Worm (Caenorhabditis elegans) whole organism, young adult: Measurements from ENCODE around the gene pigx-1.

Source experiments
- F55B11.4 ChIP-seq: sonication (generic microtip); optimal IDR thresholded peaks from 2 replicates; lab custom pipeline; 2016; ENCODE audit warnings: missing compliant biosample characterization, missing genetic modification characterization, borderline replicate concordance; ENCODE audit not compliant: insufficient read depth
- atf-7 ChIP-seq: sonication (generic microtip); optimal IDR thresholded peaks from 2 replicates; lab custom pipeline; 2017; ENCODE audit warnings: mild to moderate bottlenecking, missing genetic modification characterization, missing compliant biosample characterization
- ceh-27 ChIP-seq: fragments of 200-800 bp; sonication (Bioruptor generic); optimal IDR thresholded peaks from 2 replicates; lab custom pipeline; 2018; ENCODE audit warnings: mild to moderate bottlenecking, missing genetic modification characterization, moderate library complexity, missing compliant biosample characterization
- ceh-79 ChIP-seq: sonication (generic microtip); optimal IDR thresholded peaks from 2 replicates; lab custom pipeline; 2017; ENCODE audit warnings: mild to moderate bottlenecking, missing genetic modification characterization, missing compliant biosample characterization
- efl-1 ChIP-seq: fragments of 150-350 bp; optimal IDR thresholded peaks from 2 replicates; lab custom pipeline; 2014; ENCODE audit warnings: missing biosample characterization, missing genetic modification reagents, missing genetic modification characterization
- lsy-27 ChIP-seq: sonication (generic microtip); optimal IDR thresholded peaks from 2 replicates; lab custom pipeline; 2017; ENCODE audit warnings: missing genetic modification characterization, mild to moderate bottlenecking, missing compliant biosample characterization, antibody characterized with exemption, missing genotype, borderline replicate concordance; ENCODE audit not compliant: insufficient read depth
- mel-28 ChIP-seq: sonication (generic microtip); optimal IDR thresholded peaks from 2 replicates; lab custom pipeline; 2016; ENCODE audit warnings: borderline replicate concordance, mild to moderate bottlenecking, missing genetic modification characterization, missing compliant biosample characterization
- nhr-179 ChIP-seq: sonication (generic microtip); optimal IDR thresholded peaks from 2 replicates; lab custom pipeline; 2016; ENCODE audit warnings: mild to moderate bottlenecking, missing genetic modification characterization, missing compliant biosample characterization
- nhr-27 ChIP-seq: fragments of 200-800 bp; sonication (Bioruptor generic); optimal IDR thresholded peaks from 2 replicates; lab custom pipeline; 2018; ENCODE audit warnings: mild to moderate bottlenecking, missing genetic modification characterization, moderate library complexity, missing compliant biosample characterization
- repo-1 ChIP-seq: sonication (generic microtip); optimal IDR thresholded peaks from 2 replicates; lab custom pipeline; 2017; ENCODE audit warnings: mild to moderate bottlenecking, missing genetic modification characterization, missing compliant biosample characterization
- snpc-1.3 ChIP-seq: sonication (generic microtip); optimal IDR thresholded peaks from 2 replicates; lab custom pipeline; 2017; ENCODE audit warnings: missing genetic modification characterization, mild to moderate bottlenecking, missing compliant biosample characterization, antibody characterized with exemption, moderate library complexity, missing genotype, missing genetic modification reagents; ENCODE audit not compliant: insufficient read depth
- tbp1 ChIP-seq: fragments of 200-800 bp; sonication (Bioruptor generic); optimal IDR thresholded peaks from 2 replicates; lab custom pipeline; 2018; ENCODE audit warnings: mild to moderate bottlenecking, missing genetic modification characterization, missing compliant biosample characterization
- unc-130 ChIP-seq: sonication (generic microtip); optimal IDR thresholded peaks from 2 replicates; lab custom pipeline; 2016; ENCODE audit warnings: missing genetic modification reagents, missing genetic modification characterization, missing compliant biosample characterization
- unc-62 ChIP-seq: fragments of 150-350 bp; optimal IDR thresholded peaks from 2 replicates; lab custom pipeline; 2014; ENCODE audit warnings: missing biosample characterization, missing genetic modification reagents, missing genetic modification characterization

ce11 chrX:1110723-1111122 is 13.9 kb upstream of the pigx-1 start:
- no peak for TF ChIP-seq repo-1 (tag; lab: Kevin White, UChicago)
- no peak for TF ChIP-seq lsy-27 (tag; lab: Kevin White, UChicago)
- no peak for TF ChIP-seq unc-62 (GFP tag; lab: Kevin White, UChicago)
- no peak for TF ChIP-seq unc-130 (GFP tag; lab: Kevin White, UChicago)
- TF ChIP-seq atf-7 (tag; lab: Kevin White, UChicago), result no peak
- no peak for TF ChIP-seq tbp1 (GFP tag; lab: Kevin White, UChicago)
- no peak for TF ChIP-seq nhr-27
- TF ChIP-seq F55B11.4 (tag; lab: Kevin White, UChicago), result no peak
- no peak for TF ChIP-seq efl-1 (GFP tag; lab: Kevin White, UChicago)
- no peak for TF ChIP-seq nhr-179 (tag; lab: Kevin White, UChicago)
- TF ChIP-seq snpc-1.3 (tag; lab: Kevin White, UChicago), result no peak
- no peak for TF ChIP-seq ceh-27 (GFP tag; lab: Kevin White, UChicago)
- no peak for TF ChIP-seq ceh-79
- no peak for TF ChIP-seq mel-28 (tag; lab: Kevin White, UChicago)
